Fruit fly (Drosophila melanogaster) whole organism, wandering third instar larva: Measurements from ENCODE around the gene CG43694.

Source experiments
- Abd-B ChIP-seq: fragments of >200 bp; optimal IDR thresholded peaks from 2 replicates; lab custom pipeline; 2017; ENCODE audit warnings: missing biosample characterization, missing genetic modification characterization
- CG32264 ChIP-seq: fragments of 200-800 bp; sonication (Bioruptor generic); optimal IDR thresholded peaks from 2 replicates; lab custom pipeline; 2016; ENCODE audit warnings: missing biosample characterization, missing genetic modification characterization
- CG9705 ChIP-seq: fragments of 200-800 bp; sonication (Bioruptor generic); optimal IDR thresholded peaks from 2 replicates; lab custom pipeline; 2018; ENCODE audit warnings: missing biosample characterization, mild to moderate bottlenecking, missing genetic modification characterization
- CrebA ChIP-seq: fragments of 200-800 bp; sonication (Bioruptor generic); optimal IDR thresholded peaks from 2 replicates; lab custom pipeline; 2016; ENCODE audit warnings: missing biosample characterization, mild to moderate bottlenecking, missing genetic modification characterization, borderline replicate concordance
- Dfd ChIP-seq: fragments of >200 bp; optimal IDR thresholded peaks from 2 replicates; lab custom pipeline; 2017; ENCODE audit warnings: missing biosample characterization, missing genetic modification characterization
- Dif ChIP-seq: fragments of 200-275, 200-300 bp; sonication (Bioruptor generic); optimal IDR thresholded peaks from 2 replicates; lab custom pipeline; 2018; ENCODE audit warnings: missing biosample characterization, missing genetic modification characterization; ENCODE audit not compliant: partially characterized antibody
- GATAd ChIP-seq: sonication (Bioruptor generic); optimal IDR thresholded peaks from 2 replicates; lab custom pipeline; 2016; ENCODE audit warnings: missing biosample characterization, missing genetic modification characterization
- HLH106 ChIP-seq: fragments of 200-800 bp; optimal IDR thresholded peaks from 3 replicates; lab custom pipeline; 2019; ENCODE audit warnings: missing biosample characterization, mild to moderate bottlenecking, missing genetic modification characterization, moderate library complexity
- Jra ChIP-seq: sonication (Bioruptor generic); optimal IDR thresholded peaks from 2 replicates; lab custom pipeline; 2016; ENCODE audit warnings: missing biosample characterization, missing genetic modification characterization
- Mio ChIP-seq: sonication (Bioruptor generic); optimal IDR thresholded peaks from 2 replicates; lab custom pipeline; 2016; ENCODE audit warnings: missing biosample characterization, missing genetic modification characterization
- N ChIP-seq: fragments of >200 bp; optimal IDR thresholded peaks from 2 replicates; lab custom pipeline; 2018; ENCODE audit warnings: missing biosample characterization, missing external identifiers, missing genetic modification characterization
- OdsH ChIP-seq: fragments of 200-800 bp; sonication (Bioruptor generic); optimal IDR thresholded peaks from 2 replicates; lab custom pipeline; 2016; ENCODE audit warnings: missing biosample characterization, mild to moderate bottlenecking, missing genetic modification characterization
- Rel ChIP-seq, 2 experiments: fragments of 200-800 bp; sonication (Bioruptor generic) in 1 of 2; optimal IDR thresholded peaks; 2 replicates in 1 of 2; 3 replicates in 1 of 2; lab custom pipeline; 2016 to 2019; ENCODE audit warnings: mild to moderate bottlenecking in 2 of 2, missing biosample characterization in 2 of 2, missing genetic modification characterization in 2 of 2, moderate library complexity in 1 of 2
- Sp1 ChIP-seq: fragments of 200-800 bp; sonication (Bioruptor generic); optimal IDR thresholded peaks from 3 replicates; lab custom pipeline; 2019; ENCODE audit warnings: missing biosample characterization, mild to moderate bottlenecking, missing genetic modification characterization, moderate library complexity
- br ChIP-seq: fragments of 200-800 bp; sonication (Bioruptor generic); optimal IDR thresholded peaks from 2 replicates; lab custom pipeline; 2016; ENCODE audit warnings: missing biosample characterization, missing genetic modification characterization
- brk ChIP-seq: fragments of 200-800 bp; sonication (Bioruptor generic); optimal IDR thresholded peaks from 2 replicates; lab custom pipeline; 2016; ENCODE audit warnings: missing biosample characterization, mild to moderate bottlenecking, missing genetic modification characterization
- dmrt93B ChIP-seq: fragments of 200-800 bp; sonication (Bioruptor generic); optimal IDR thresholded peaks from 2 replicates; lab custom pipeline; 2018; ENCODE audit warnings: missing biosample characterization, mild to moderate bottlenecking, missing genetic modification characterization
- dsf ChIP-seq: sonication (Bioruptor generic); optimal IDR thresholded peaks from 2 replicates; lab custom pipeline; 2016; ENCODE audit warnings: missing biosample characterization, missing genetic modification characterization, borderline replicate concordance
- ey ChIP-seq: fragments of 200-800 bp; sonication (Bioruptor generic); optimal IDR thresholded peaks from 2 replicates; lab custom pipeline; 2016; ENCODE audit warnings: missing biosample characterization, missing genetic modification characterization
- foxo ChIP-seq, 2 experiments: fragments of 200-800 bp; sonication (Bioruptor generic); optimal IDR thresholded peaks; 2 replicates in 1 of 2; 3 replicates in 1 of 2; lab custom pipeline; 2016 to 2017; ENCODE audit warnings: missing biosample characterization in 2 of 2, missing genetic modification characterization in 2 of 2
- fru ChIP-seq: fragments of 200-800 bp; sonication (Bioruptor generic); optimal IDR thresholded peaks from 3 replicates; lab custom pipeline; 2016; ENCODE audit warnings: missing biosample characterization, mild to moderate bottlenecking, missing genetic modification characterization
- h ChIP-seq: fragments of 200-800 bp; sonication (Bioruptor generic); optimal IDR thresholded peaks from 3 replicates; lab custom pipeline; 2016; ENCODE audit warnings: missing biosample characterization, mild to moderate bottlenecking, missing genetic modification characterization
- jim ChIP-seq: fragments of 175-275, 200-325 bp; sonication (Bioruptor generic); optimal IDR thresholded peaks from 2 replicates; lab custom pipeline; 2016; ENCODE audit warnings: missing biosample characterization, mild to moderate bottlenecking, missing genetic modification characterization
- lola ChIP-seq: fragments of >200 bp; optimal IDR thresholded peaks from 2 replicates; lab custom pipeline; 2017; ENCODE audit warnings: missing biosample characterization, missing genetic modification characterization
- psq ChIP-seq: fragments of 200-800 bp; sonication (Bioruptor generic); optimal IDR thresholded peaks from 3 replicates; lab custom pipeline; 2017; ENCODE audit warnings: missing biosample characterization, mild to moderate bottlenecking, missing genetic modification characterization, moderate library complexity
- rgr ChIP-seq: fragments of 200-800 bp; sonication (Bioruptor generic); optimal IDR thresholded peaks from 3 replicates; lab custom pipeline; 2016; ENCODE audit warnings: missing biosample characterization, mild to moderate bottlenecking, missing genetic modification characterization
- sage ChIP-seq: fragments of 200-800 bp; sonication (Bioruptor generic); optimal IDR thresholded peaks from 2 replicates; lab custom pipeline; 2016; ENCODE audit warnings: missing biosample characterization, mild to moderate bottlenecking, missing genetic modification characterization
- sv ChIP-seq: fragments of 200-800 bp; sonication (Bioruptor generic); optimal IDR thresholded peaks from 3 replicates; lab custom pipeline; 2016; ENCODE audit warnings: missing biosample characterization, missing genetic modification characterization
- tai ChIP-seq: sonication (Bioruptor generic); optimal IDR thresholded peaks from 2 replicates; lab custom pipeline; 2016; ENCODE audit warnings: missing biosample characterization, missing genetic modification characterization
- usp ChIP-seq: fragments of >200 bp; optimal IDR thresholded peaks from 2 replicates; lab custom pipeline; 2017; ENCODE audit warnings: missing biosample characterization, missing genetic modification characterization
- woc ChIP-seq: sonication (Bioruptor generic); optimal IDR thresholded peaks from 2 replicates; lab custom pipeline; 2016; ENCODE audit warnings: missing biosample characterization, mild to moderate bottlenecking, missing genetic modification characterization

Gene CG43694

dm6 chr3R:23445249-23445916 is 19.6 kb upstream of the CG43694 start:
- no peak for TF ChIP-seq sv
- TF ChIP-seq HLH106 (tag; lab: Kevin White, UChicago): no peak
- TF ChIP-seq Dfd (GFP tag; lab: Kevin White, UChicago): no peak
- TF ChIP-seq Dif (GFP tag; lab: Kevin White, UChicago): no peak
- TF ChIP-seq h (GFP tag; lab: Kevin White, UChicago): no peak
- TF ChIP-seq CG32264: no peak
- no peak for TF ChIP-seq lola (GFP tag; lab: Kevin White, UChicago)
- no peak for TF ChIP-seq Jra (GFP tag; lab: Kevin White, UChicago)
- TF ChIP-seq jim (GFP tag; lab: Kevin White, UChicago): no peak
- TF ChIP-seq CrebA (GFP tag; lab: Kevin White, UChicago): no peak
- TF ChIP-seq N (GFP tag; lab: Kevin White, UChicago): no peak
- TF ChIP-seq usp (GFP tag; lab: Kevin White, UChicago): no peak

DNA sequence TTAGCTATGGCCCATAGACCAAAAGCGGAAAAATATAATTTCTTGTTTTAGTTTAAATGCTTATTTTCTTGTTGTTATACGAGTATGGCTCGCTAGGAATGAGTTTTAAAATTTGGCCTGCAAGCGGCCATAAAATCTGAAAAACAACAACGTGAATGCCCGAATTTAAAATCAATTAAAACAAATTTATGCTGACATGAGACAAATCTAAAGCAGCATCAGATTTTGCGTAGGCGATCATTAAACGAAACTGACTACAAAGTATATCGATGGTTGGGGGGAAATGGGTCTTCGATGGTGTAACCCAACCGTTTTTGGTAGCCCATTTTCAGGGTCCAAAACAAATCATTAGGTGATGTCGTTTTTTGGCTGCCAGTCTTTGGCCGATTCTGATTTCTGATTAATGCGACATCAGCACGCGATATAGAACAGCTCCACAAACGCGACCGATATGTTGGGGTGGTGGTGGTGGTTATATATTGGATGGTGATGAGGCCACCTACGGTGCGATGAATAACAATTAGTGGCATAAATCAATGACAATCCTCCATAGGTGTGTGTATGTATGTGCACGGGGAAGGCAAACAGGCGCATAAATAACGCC is 12.5 kb upstream of the CG43694 start:
- TF ChIP-seq Dfd (GFP tag; lab: Kevin White, UChicago) (no peak), dsf (GFP tag; lab: Kevin White, UChicago) (no peak)
- TF ChIP-seq, all 38 proteins: peak for 0

DNA sequence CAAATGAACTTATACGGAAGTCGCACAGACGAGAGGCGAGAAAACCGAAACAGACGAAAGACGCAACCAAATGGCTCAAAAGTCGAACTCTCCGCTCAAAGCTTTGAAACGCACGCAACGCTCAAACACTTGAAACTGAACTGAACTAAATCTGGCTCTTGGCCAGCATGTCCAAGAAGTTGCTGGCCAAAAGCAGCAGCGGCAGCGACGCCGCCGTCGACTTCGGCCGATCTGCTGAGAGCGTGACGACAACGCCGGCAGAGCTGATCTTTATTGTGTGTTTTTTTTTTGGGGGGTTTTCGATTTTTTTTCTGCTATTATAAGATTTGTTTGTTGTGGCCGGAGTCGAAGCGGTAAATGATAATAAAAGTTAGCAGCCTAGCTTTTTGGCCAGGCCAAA is 5.5 kb upstream of the CG43694 start:
- no peak for TF ChIP-seq brk (GFP tag; lab: Kevin White, UChicago)
- TF ChIP-seq N (GFP tag; lab: Kevin White, UChicago): no peak
- TF ChIP-seq Dfd (GFP tag; lab: Kevin White, UChicago): no peak
- TF ChIP-seq Rel (GFP tag; optimal IDR thresholded peaks at IDR 0.05; lab: Kevin White, UChicago): no peak
- TF ChIP-seq Rel (tag; optimal IDR thresholded peaks at IDR 0.05; lab: Kevin White, UChicago): no peak
- no peak for TF ChIP-seq OdsH (GFP tag; lab: Kevin White, UChicago)
- no peak for TF ChIP-seq rgr (GFP tag; lab: Kevin White, UChicago)
- no peak for TF ChIP-seq Sp1 (GFP tag; lab: Kevin White, UChicago)

DNA sequence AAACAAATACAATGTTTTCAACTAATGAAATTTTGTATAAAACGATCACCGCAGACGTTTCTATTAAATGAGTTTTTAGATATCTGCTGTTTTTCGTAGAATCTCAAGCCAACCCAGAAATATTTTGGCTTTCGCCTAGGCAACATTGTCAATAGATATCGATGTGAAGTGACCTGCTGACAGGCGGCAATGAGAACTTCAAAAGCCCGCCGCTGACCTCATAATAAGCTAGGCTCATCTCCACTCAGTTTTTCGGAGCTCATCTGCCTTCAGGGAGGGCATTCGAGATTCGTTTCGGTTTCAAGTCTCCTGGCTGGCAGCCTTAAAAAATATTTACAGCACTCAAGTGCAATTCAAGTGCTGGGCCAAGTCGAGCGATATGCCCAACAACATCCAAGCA is 722 bp downstream of the CG43694 start:
- TF ChIP-seq h (GFP tag; lab: Kevin White, UChicago) (peak; percentile 18), foxo (GFP tag; optimal IDR thresholded peaks at IDR 0.05; lab: Kevin White, UChicago) (no peak), tai (no peak), sage (no peak), Sp1 (GFP tag; lab: Kevin White, UChicago) (peak; percentile 36), usp (GFP tag; lab: Kevin White, UChicago) (no peak), Abd-B (GFP tag; lab: Kevin White, UChicago) (no peak), fru (GFP tag; lab: Kevin White, UChicago) (peak; percentile 53), dmrt93B (GFP tag; lab: Kevin White, UChicago) (no peak), GATAd (no peak), rgr (GFP tag; lab: Kevin White, UChicago) (no peak), HLH106 (tag; lab: Kevin White, UChicago) (peak; percentile 30), Dif (GFP tag; lab: Kevin White, UChicago) (no peak), Rel (GFP tag; optimal IDR thresholded peaks at IDR 0.05; lab: Kevin White, UChicago) (no peak), Rel (tag; optimal IDR thresholded peaks at IDR 0.05; lab: Kevin White, UChicago) (no peak), CrebA (GFP tag; lab: Kevin White, UChicago) (no peak), psq (no peak), CG32264 (no peak), br (GFP tag; lab: Kevin White, UChicago) (no peak), Dfd (GFP tag; lab: Kevin White, UChicago) (no peak), sv (no peak), Jra (GFP tag; lab: Kevin White, UChicago) (no peak), woc (GFP tag; lab: Kevin White, UChicago) (peak; percentile 58), ey (peak; percentile 4), lola (GFP tag; lab: Kevin White, UChicago) (no peak), CG9705 (GFP tag; lab: Kevin White, UChicago) (no peak), Mio (GFP tag; lab: Kevin White, UChicago) (no peak), dsf (GFP tag; lab: Kevin White, UChicago) (no peak)
